Fruit fly (Drosophila melanogaster) whole organism, embryonic: ENCODE results near the gene CG31612.

Experiments used
- CG1529 ChIP-seq: fragments of 200-800 bp; sonication (Bioruptor generic); optimal IDR thresholded peaks from 3 replicates; lab custom pipeline; 2018; ENCODE audit warnings: missing biosample characterization, missing genetic modification characterization
- GATAe ChIP-seq: fragments of 200-800 bp; sonication (Bioruptor generic); conservative IDR thresholded peaks from 2 replicates; pipeline ENCODE4 v1.3.6; 2022; ENCODE audit warnings: missing biosample characterization, missing genetic modification characterization
- sob ChIP-seq: fragments of 200-800 bp; sonication (Bioruptor generic); IDR thresholded peaks from 2 replicates; pipeline ENCODE4 v1.3.6; 2022; ENCODE audit warnings: missing biosample characterization, missing genetic modification characterization
- tup ChIP-seq: fragments of 200-800 bp; sonication (Bioruptor generic); optimal IDR thresholded peaks from 2 replicates; lab custom pipeline; 2016; ENCODE audit warnings: missing biosample characterization, mild to moderate bottlenecking, missing genetic modification characterization, moderate library complexity
- vnd ChIP-seq: fragments of 200-800 bp; sonication (Bioruptor generic); IDR thresholded peaks from 3 replicates; pipeline ENCODE4 v1.3.6; 2022; ENCODE audit warnings: missing biosample characterization, missing genetic modification characterization; ENCODE audit not compliant: partially characterized antibody

dm6 chr2L:21758067-21758398 is 37.2 kb downstream of the CG31612 start:
- TF ChIP-seq GATAe (no peak), vnd (GFP tag; lab: Robert Waterston, UW) (no peak), sob (GFP tag; lab: Robert Waterston, UW) (no peak), tup (no peak), CG1529 (GFP tag; lab: Kevin White, UChicago) (no peak)
